Worm (Caenorhabditis elegans): ENCODE results near the gene gsto-2.

DNA sequence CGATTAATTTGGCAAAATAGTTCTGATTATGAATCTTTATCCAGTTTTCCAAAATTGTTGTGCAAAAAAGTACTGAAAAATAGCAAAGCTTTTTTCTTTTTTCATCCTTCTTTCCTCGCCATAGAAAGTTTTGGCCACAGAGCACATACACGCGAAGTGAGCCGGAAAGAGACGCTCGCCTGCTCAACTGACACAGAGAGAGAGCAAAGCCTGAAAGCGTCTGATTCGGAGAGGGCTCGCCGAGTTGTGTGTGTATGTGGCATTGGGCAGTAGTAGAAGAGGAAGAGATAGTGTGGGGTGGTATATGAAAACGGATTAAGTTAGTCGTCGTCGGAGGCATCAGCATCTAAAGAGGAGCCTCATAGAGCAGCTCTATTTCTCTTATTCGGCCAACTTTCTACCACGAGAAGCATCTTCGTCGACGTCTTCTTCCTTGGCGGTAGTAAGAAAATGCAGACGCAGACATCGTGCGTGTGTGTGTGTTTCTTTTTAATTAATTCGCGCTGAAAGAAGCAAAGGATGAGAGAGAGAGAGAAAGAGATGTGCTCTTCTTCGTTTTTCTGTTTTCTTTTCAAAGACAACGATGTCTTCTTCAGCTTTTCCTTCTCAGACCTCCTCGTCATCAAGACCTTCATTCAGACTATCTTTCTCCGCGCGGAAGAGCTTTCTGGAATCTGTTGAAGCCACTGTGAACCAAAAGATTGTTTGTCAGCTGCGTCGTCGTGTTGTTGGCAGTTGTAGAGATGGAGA is 44.8 kb upstream of the gsto-2 start:
- TF ChIP-seq ama-1 (optimal IDR thresholded peaks at IDR 0.05) = no peak
- TF ChIP-seq flt-1 (GFP tag; IDR thresholded peaks at IDR 0.05) = no peak
- no peak for TF ChIP-seq F13C5.2 (tag; optimal IDR thresholded peaks at IDR 0.05)
- TF ChIP-seq sea-1 (GFP tag; conservative IDR thresholded peaks at IDR 0.05) = no peak
- TF ChIP-seq scrt-1 (GFP tag; IDR thresholded peaks at IDR 0.05) = no peak
- no peak for TF ChIP-seq hnd-1 (tag; optimal IDR thresholded peaks at IDR 0.05)
- no peak for TF ChIP-seq B0310.2 (tag; optimal IDR thresholded peaks at IDR 0.05)
- no peak for TF ChIP-seq ets-7 (tag; optimal IDR thresholded peaks at IDR 0.05)
- no peak for TF ChIP-seq pes-1 (GFP tag; IDR thresholded peaks at IDR 0.05)
- no peak for TF ChIP-seq tbx-37 (GFP tag; conservative IDR thresholded peaks at IDR 0.05)
- TF ChIP-seq tbx-11 (GFP tag; IDR thresholded peaks at IDR 0.05) = no peak
- TF ChIP-seq aly-1 (tag; optimal IDR thresholded peaks at IDR 0.05) = no peak
